Worm (Caenorhabditis elegans) whole organism, mixed stage, embryonic: Measurements from ENCODE around the gene rpl-26.

ENCODE experiments used
- cnd-1 ChIP-seq: fragments of 200-800 bp; sonication (Bioruptor generic); optimal IDR thresholded peaks from 2 replicates; lab custom pipeline; 2018; ENCODE audit warnings: mild to moderate bottlenecking, missing genetic modification characterization, missing compliant biosample characterization
- lin-13 ChIP-seq: fragments of 150-350 bp; optimal IDR thresholded peaks from 2 replicates; lab custom pipeline; 2014; ENCODE audit warnings: missing biosample characterization, missing genetic modification characterization
- lsy-2 ChIP-seq: fragments of 150-350 bp; optimal IDR thresholded peaks from 2 replicates; lab custom pipeline; 2014; ENCODE audit warnings: missing biosample characterization, missing genetic modification characterization
- mab-5 ChIP-seq: fragments of 150-350 bp; optimal IDR thresholded peaks from 2 replicates; lab custom pipeline; 2014; ENCODE audit warnings: missing biosample characterization, missing genetic modification characterization
- nhr-237 ChIP-seq: fragments of 150-350 bp; optimal IDR thresholded peaks from 2 replicates; lab custom pipeline; 2014; ENCODE audit warnings: missing biosample characterization, missing genetic modification characterization
- nhr-28 ChIP-seq: fragments of 150-350 bp; optimal IDR thresholded peaks from 2 replicates; lab custom pipeline; 2014; ENCODE audit warnings: missing biosample characterization, missing genetic modification characterization
- nhr-76 ChIP-seq: sonication (generic microtip); optimal IDR thresholded peaks from 2 replicates; lab custom pipeline; 2017; ENCODE audit warnings: missing biosample characterization, missing genetic modification characterization
- pha-4 ChIP-seq: fragments of 150-350 bp; optimal IDR thresholded peaks from 2 replicates; lab custom pipeline; 2018; ENCODE audit warnings: missing biosample characterization, missing genetic modification reagents, missing genetic modification characterization
- unc-62 ChIP-seq: fragments of 150-350 bp; optimal IDR thresholded peaks from 2 replicates; lab custom pipeline; 2014; ENCODE audit warnings: missing biosample characterization, missing genetic modification reagents, missing genetic modification characterization

DNA sequence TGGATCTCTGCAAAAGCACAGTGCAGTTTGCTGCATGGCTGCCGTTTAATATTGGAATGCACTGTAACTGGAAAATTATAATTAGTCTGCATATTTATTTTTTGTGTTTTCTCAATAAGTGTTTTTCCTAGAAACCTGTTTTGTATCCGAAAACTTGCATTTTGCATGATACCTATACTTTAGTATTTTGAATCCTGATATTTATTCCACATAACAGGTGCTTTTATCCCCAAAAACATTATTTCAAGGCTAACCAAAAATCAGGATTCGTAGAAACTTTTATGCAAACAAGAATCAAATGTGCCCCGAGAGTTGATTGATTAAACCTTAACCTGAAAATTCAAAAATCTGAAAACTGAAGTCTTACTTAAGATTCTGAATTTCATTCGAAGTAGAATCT lies 8.0 kb downstream of the rpl-26 start:
- TF ChIP-seq unc-62 (GFP tag; lab: Kevin White, UChicago) (no peak), lin-13 (tag; lab: Kevin White, UChicago) (no peak), mab-5 (tag; lab: Kevin White, UChicago) (no peak), pha-4 (tag; lab: Kevin White, UChicago) (no peak), nhr-237 (tag; lab: Kevin White, UChicago) (no peak), nhr-28 (tag; lab: Kevin White, UChicago) (no peak), cnd-1 (tag; lab: Kevin White, UChicago) (no peak), lsy-2 (tag; lab: Kevin White, UChicago) (no peak), nhr-76 (tag; lab: Kevin White, UChicago) (no peak)
